Fruit fly (Drosophila melanogaster) whole organism, larva: ENCODE measurements around the gene Lip2.
A peak's percentile ranks its signal among the peaks of the same experiment; 100 is the strongest.

ENCODE experiments used
- noc ChIP-seq: fragments of 200-800 bp; sonication (Bioruptor generic); optimal IDR thresholded peaks from 3 replicates; lab custom pipeline; 2019; ENCODE audit warnings: missing biosample characterization, mild to moderate bottlenecking, missing genetic modification characterization, moderate library complexity

Lip2 gene

DNA sequence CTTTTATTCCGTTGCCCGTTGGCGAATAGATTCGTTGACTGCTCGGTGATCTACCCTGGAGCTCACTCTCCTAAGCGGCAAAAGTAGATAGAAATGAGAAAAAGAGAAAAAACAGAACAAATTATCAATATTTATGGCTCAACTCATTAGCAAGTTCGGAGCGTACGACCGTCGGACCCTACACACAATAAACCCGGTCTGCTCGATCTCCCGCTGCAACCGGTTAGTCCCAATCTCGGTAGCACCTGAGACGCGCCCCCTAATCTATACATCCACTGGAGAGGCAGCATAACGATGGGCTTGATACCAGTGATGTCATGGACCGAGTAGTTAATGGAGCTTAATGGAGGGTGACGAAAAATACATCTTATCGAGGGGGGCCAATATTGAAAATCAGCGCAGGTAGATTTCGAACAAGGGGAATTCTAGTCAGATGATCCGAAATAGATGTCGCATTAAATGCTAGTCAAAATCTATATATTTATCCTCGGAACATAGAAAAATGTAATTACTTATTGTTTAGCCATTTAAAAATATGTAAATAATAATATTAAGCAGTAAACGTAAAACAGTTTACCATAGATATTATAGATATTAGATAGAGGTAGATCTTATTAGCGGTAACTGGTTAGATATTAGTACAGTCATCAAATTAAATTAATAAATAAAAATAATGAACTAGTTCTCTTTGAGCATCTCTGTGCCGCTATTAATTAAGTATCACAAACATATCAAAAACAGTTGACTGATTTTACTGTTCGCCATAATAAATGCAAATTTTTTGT, 22.1 kb downstream of the Lip2 start, which contains the start of gene CG7296:
CG7296 (minus strand) TSS at position 58 of the 785 bp plus-strand sequence.
- no peak for TF ChIP-seq noc (tag; lab: Kevin White, UChicago)

DNA sequence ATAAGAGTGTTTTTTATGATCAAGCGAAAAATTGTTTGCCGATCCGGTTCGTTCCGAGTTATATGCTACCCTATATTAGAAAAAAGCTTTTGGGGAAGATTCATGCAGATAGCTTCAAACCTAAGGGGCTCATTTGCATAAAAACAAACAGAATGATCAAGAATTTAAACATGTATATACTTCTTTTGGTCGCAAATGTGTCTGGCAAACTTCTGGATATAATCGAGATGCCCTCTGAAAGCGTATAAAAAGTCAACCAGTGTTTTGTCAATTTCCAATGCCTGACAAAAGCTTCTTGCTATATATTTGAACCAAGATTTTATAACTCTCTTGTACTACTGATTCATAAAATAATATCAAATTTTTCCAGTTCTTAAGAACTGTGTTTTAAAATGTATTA, 23.6 kb downstream of the Lip2 start:
- TF ChIP-seq noc (tag; lab: Kevin White, UChicago), result no peak

DNA sequence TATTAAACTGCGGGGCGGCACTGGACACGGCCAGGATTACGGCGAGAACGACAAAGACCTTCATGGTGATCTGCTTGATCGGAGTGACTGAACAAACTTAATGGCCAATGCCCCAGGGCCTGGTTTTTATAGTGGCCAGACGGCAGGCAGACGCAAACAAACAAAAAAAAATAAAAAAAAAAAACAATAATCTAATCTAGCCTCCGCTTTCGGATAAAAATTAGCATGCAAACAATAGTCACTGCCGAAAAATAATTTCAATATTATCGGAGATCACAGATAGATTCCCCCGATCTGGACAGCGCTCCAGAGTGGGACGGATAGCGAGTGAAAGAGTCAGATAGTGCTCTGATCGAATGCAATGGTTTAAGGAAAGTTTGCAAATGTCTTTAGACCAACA, 24.9 kb downstream of the Lip2 start, which contains the start of gene CG7299:
CG7299 (minus strand) TSS at position 101 of the 400 bp plus-strand sequence.
- no peak for TF ChIP-seq noc (tag; lab: Kevin White, UChicago)

DNA sequence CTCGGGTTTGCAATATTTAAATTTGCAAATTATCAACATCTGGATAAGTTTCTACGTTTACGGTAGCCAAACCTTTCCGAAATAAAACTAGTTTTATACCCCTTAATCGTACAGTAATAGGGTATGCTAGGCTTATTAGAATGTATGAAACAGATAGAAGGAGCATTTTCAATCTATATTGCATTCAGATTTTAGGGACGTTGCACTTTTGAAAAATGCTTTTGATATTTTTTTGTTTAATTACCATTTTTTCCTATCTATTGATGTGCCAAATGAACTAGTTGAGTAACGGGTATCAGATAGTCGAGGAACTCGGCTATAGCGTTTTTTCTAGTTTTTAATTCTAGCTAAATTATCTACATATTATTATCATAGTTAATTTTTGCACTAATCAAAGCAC, 26.3 kb downstream of the Lip2 start:
- TF ChIP-seq noc (tag; lab: Kevin White, UChicago), result peak; percentile 58

dm6 chr2L:10682197-10682596, 27.1 kb downstream of the Lip2 start:
- no peak for TF ChIP-seq noc (tag; lab: Kevin White, UChicago)

DNA sequence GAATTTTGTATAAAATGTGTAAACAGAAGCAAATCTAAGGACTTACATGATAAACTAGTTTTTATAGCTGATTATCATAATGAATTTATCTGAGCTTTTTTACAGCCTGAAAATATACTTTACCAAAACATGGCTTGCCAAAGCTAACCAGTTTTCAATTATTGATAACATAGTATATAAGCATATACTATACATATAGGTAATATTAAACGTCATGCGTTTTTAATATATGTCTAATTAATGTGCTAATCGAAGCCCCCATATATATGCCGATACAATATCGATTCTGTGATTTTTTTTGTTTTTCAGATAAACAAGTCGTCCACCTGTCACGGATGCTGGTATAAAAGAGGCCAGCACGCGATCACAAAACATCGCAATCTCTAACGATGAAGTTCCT, 27.7 kb downstream of the Lip2 start, which contains the start of gene CG17107:
CG17107 (plus strand) TSS at position 301 of the 400 bp plus-strand sequence.
- no peak for TF ChIP-seq noc (tag; lab: Kevin White, UChicago)

DNA sequence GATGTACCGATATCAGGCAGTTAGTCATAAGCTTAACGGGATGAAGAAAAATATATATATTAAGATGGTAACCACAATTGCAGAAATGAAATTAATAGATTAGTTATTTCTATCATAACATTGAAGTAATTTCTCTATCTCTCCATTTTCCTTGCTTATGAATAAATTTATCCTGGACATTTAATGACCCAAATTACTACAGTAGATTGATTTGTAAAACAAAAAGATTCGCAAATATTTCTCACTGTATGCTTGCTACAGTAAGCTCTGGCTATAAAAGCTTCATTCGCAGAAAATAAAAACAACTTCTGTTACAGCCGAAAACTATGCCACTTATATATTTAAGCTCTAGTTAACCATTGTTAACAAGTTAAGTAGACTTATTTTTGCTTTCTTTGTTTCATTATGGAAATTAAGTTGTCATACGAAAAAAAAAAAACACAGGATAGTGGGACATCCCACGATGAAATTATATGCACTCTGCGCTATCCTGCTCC, 28.6 kb downstream of the Lip2 start, which contains the start of gene CG17105:
CG17105 (plus strand) TSS at position 447 of the 497 bp plus-strand sequence.
- TF ChIP-seq noc (tag; lab: Kevin White, UChicago), result no peak

DNA sequence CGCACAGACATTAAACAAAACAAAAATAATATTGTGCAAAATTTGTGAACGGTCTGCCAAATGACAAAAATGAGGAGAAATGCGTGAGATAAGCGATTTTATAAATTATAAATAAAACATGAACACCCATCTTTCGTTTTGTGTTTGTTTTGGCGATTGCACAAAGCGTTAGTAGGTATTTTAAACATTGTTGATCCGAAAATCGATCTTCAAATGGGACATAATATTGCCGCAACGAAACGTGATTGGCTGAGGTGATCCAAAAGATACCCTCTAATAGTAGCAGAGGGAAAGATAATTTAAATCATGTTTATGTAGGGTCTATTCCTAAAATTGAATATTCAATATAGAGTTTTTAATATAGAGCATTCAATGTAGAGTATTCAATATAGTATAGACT, 29.7 kb downstream of the Lip2 start:
- peak; percentile 10 for TF ChIP-seq noc (tag; lab: Kevin White, UChicago)

dm6 chr2L:10677715-10678088, 31.6 kb downstream of the Lip2 start:
- TF ChIP-seq noc (tag; lab: Kevin White, UChicago), result no peak

- peak; percentile 38 for TF ChIP-seq noc (tag; lab: Kevin White, UChicago)
Observed at dm6 chr2L:10676933-10677714, 32.1 kb downstream of the Lip2 start, which contains the start of gene CG17104. Gene CG17104 (plus strand): TSS chr2L:10677198.

- no peak for TF ChIP-seq noc (tag; lab: Kevin White, UChicago)
Observed at dm6 chr2L:10672989-10673388, 36.3 kb downstream of the Lip2 start.

DNA sequence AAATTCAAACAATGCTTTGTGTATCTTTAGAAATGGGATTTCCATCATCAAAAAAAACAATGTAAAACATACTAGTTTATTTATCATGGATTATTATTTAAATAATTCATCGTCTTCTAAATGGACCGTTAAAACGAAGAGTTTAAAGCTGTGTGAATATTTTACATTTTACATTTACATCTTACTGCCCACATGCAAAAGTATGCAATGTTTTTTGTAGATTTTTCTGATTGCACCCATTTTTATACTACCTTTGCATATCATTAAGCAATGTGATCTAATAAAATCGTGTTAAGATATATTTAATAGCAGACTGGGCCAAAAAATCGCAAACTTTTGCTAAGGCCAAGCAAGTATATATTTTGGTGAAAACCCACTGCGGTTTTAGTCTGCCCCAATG, 37.7 kb downstream of the Lip2 start:
- TF ChIP-seq noc (tag; lab: Kevin White, UChicago), result no peak

DNA sequence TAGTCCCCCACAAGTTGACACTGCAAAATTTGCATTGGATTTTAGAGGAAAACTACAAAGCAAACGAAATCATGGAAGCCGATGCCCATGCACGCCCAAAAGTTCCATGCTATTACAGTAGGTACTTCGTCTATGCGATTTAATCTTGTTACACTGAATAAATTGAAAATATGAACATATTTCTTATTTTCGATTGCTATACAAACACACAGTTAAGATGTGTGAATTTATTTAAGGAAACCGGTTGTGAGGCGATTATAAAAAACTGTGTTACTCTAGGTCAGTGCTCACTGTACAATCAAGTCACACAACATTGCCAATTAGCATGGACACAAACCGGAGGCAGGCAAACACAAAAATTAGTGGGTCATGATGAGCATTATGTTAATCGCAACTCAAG, 43.6 kb downstream of the Lip2 start:
- peak; percentile 57 for TF ChIP-seq noc (tag; lab: Kevin White, UChicago)

dm6 chr2L:10661490-10662240, 47.6 kb downstream of the Lip2 start, which contains the start of gene CG31871:
Gene CG31871 (plus strand): TSS chr2L:10662081.
- peak; percentile 17 for TF ChIP-seq noc (tag; lab: Kevin White, UChicago)

DNA sequence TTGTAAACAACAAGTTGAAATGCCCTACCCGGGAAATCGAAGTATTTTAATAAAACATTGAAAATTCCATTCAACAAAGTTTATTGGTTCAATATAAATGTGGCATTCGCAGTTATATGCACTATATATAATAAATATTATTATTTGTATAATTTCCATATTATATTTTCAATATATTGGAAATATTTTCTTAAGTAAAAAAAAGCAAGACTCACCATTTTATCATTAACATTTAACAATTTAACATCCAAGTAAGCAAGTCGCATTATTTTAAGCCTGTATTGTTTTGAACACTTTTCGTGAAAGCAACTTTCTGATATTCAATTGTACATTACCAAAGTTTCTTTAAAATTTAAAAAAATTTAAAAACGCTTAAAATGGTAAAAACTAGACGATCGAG, 51.3 kb downstream of the Lip2 start, which contains the start of gene CG45690:
CG45690 (plus strand) TSS at position 301 of the 400 bp plus-strand sequence.
- TF ChIP-seq noc (tag; lab: Kevin White, UChicago), result no peak
